Worm (Caenorhabditis elegans) whole organism, mixed stage, embryonic: ENCODE results near the gene kgb-2.

ENCODE experiments used
- M03D4.4 ChIP-seq: sonication (generic microtip); optimal IDR thresholded peaks from 2 replicates; lab custom pipeline; 2017; ENCODE audit warnings: mild to moderate bottlenecking, missing genetic modification characterization, missing compliant biosample characterization
- bed-3 ChIP-seq: fragments of 200-800 bp; sonication (Bioruptor generic); optimal IDR thresholded peaks from 3 replicates; lab custom pipeline; 2018; ENCODE audit warnings: mild to moderate bottlenecking, missing genetic modification characterization, moderate library complexity, missing compliant biosample characterization
- blmp-1 ChIP-seq: fragments of 150-350 bp; optimal IDR thresholded peaks from 2 replicates; lab custom pipeline; 2014; ENCODE audit warnings: missing biosample characterization, missing genetic modification characterization
- ceh-39 ChIP-seq: fragments of 150-350 bp; optimal IDR thresholded peaks from 2 replicates; lab custom pipeline; 2014; ENCODE audit warnings: missing biosample characterization, missing genetic modification characterization
- ceh-43 ChIP-seq: fragments of 200-800 bp; sonication (Bioruptor generic); optimal IDR thresholded peaks from 2 replicates; lab custom pipeline; 2018; ENCODE audit warnings: mild to moderate bottlenecking, missing genetic modification characterization, moderate library complexity, missing compliant biosample characterization
- ceh-83 ChIP-seq: fragments of 200-800 bp; sonication (Bioruptor generic); optimal IDR thresholded peaks from 2 replicates; lab custom pipeline; 2018; ENCODE audit warnings: mild to moderate bottlenecking, missing genetic modification characterization, missing compliant biosample characterization
- ces-1 ChIP-seq: fragments of 150-350 bp; optimal IDR thresholded peaks from 2 replicates; lab custom pipeline; 2014; ENCODE audit warnings: missing biosample characterization, missing genetic modification reagents, missing genetic modification characterization
- cnd-1 ChIP-seq: fragments of 200-800 bp; sonication (Bioruptor generic); optimal IDR thresholded peaks from 2 replicates; lab custom pipeline; 2018; ENCODE audit warnings: mild to moderate bottlenecking, missing genetic modification characterization, missing compliant biosample characterization
- drap-1 ChIP-seq: fragments of 200-800 bp; sonication (Bioruptor generic); optimal IDR thresholded peaks from 3 replicates; lab custom pipeline; 2018; ENCODE audit warnings: mild to moderate bottlenecking, missing genetic modification characterization, missing compliant biosample characterization
- elt-1 ChIP-seq: sonication (generic microtip); optimal IDR thresholded peaks from 2 replicates; lab custom pipeline; 2017; ENCODE audit warnings: missing genetic modification characterization, mild to moderate bottlenecking, missing compliant biosample characterization, antibody characterized with exemption, moderate library complexity, borderline replicate concordance; ENCODE audit not compliant: insufficient read depth
- flh-1 ChIP-seq: fragments of 200-800 bp; sonication (Bioruptor generic); optimal IDR thresholded peaks from 2 replicates; lab custom pipeline; 2018; ENCODE audit warnings: mild to moderate bottlenecking, missing genetic modification characterization, moderate library complexity, missing compliant biosample characterization
- ham-2 ChIP-seq: fragments of 200-800 bp; sonication (Bioruptor generic); optimal IDR thresholded peaks from 2 replicates; lab custom pipeline; 2018; ENCODE audit warnings: mild to moderate bottlenecking, missing genetic modification characterization, missing compliant biosample characterization
- hlh-1 ChIP-seq: fragments of 150-350 bp; optimal IDR thresholded peaks from 2 replicates; lab custom pipeline; 2014; ENCODE audit warnings: missing biosample characterization, missing genetic modification reagents, missing genetic modification characterization
- lin-13 ChIP-seq: fragments of 150-350 bp; optimal IDR thresholded peaks from 2 replicates; lab custom pipeline; 2014; ENCODE audit warnings: missing biosample characterization, missing genetic modification characterization
- lin-32 ChIP-seq: fragments of 200-800 bp; sonication (Bioruptor generic); optimal IDR thresholded peaks from 2 replicates; lab custom pipeline; 2018; ENCODE audit warnings: mild to moderate bottlenecking, missing genetic modification characterization, missing compliant biosample characterization
- lsy-2 ChIP-seq: fragments of 150-350 bp; optimal IDR thresholded peaks from 2 replicates; lab custom pipeline; 2014; ENCODE audit warnings: missing biosample characterization, missing genetic modification characterization
- mab-5 ChIP-seq: fragments of 150-350 bp; optimal IDR thresholded peaks from 2 replicates; lab custom pipeline; 2014; ENCODE audit warnings: missing biosample characterization, missing genetic modification characterization
- mep-1 ChIP-seq: fragments of 150-350 bp; optimal IDR thresholded peaks from 2 replicates; lab custom pipeline; 2017; ENCODE audit warnings: missing biosample characterization, missing genetic modification reagents, missing genetic modification characterization, inconsistent platforms
- mls-2 ChIP-seq: sonication (generic microtip); optimal IDR thresholded peaks from 2 replicates; lab custom pipeline; 2016; ENCODE audit warnings: mild to moderate bottlenecking, missing genetic modification characterization, moderate library complexity, missing compliant biosample characterization
- nhr-12 ChIP-seq: fragments of 150-350 bp; optimal IDR thresholded peaks from 2 replicates; lab custom pipeline; 2014; ENCODE audit warnings: missing biosample characterization, missing genetic modification characterization
- nhr-2 ChIP-seq: fragments of 150-350 bp; optimal IDR thresholded peaks from 2 replicates; lab custom pipeline; 2014; ENCODE audit warnings: missing biosample characterization, missing genetic modification characterization
- nhr-237 ChIP-seq: fragments of 150-350 bp; optimal IDR thresholded peaks from 2 replicates; lab custom pipeline; 2014; ENCODE audit warnings: missing biosample characterization, missing genetic modification characterization
- pha-4 ChIP-seq: fragments of 150-350 bp; optimal IDR thresholded peaks from 2 replicates; lab custom pipeline; 2018; ENCODE audit warnings: missing biosample characterization, missing genetic modification reagents, missing genetic modification characterization
- sem-2 ChIP-seq: fragments of 200-800 bp; sonication (Bioruptor generic); optimal IDR thresholded peaks from 2 replicates; lab custom pipeline; 2018; ENCODE audit warnings: mild to moderate bottlenecking, missing genetic modification characterization, missing compliant biosample characterization
- sptf-1 ChIP-seq: sonication (generic microtip); optimal IDR thresholded peaks from 2 replicates; lab custom pipeline; 2017; ENCODE audit warnings: mild to moderate bottlenecking, missing genetic modification characterization, moderate library complexity, missing compliant biosample characterization
- unc-120 ChIP-seq: sonication (generic microtip); optimal IDR thresholded peaks from 2 replicates; lab custom pipeline; 2017; ENCODE audit warnings: missing genetic modification characterization, missing compliant biosample characterization; ENCODE audit not compliant: poor library complexity, severe bottlenecking
- unc-39 ChIP-seq: fragments of 150-350 bp; optimal IDR thresholded peaks from 2 replicates; lab custom pipeline; 2014; ENCODE audit warnings: missing biosample characterization, missing genetic modification characterization
- unc-62 ChIP-seq: fragments of 150-350 bp; optimal IDR thresholded peaks from 2 replicates; lab custom pipeline; 2014; ENCODE audit warnings: missing biosample characterization, missing genetic modification reagents, missing genetic modification characterization
- zip-8 ChIP-seq: fragments of 150-350 bp; optimal IDR thresholded peaks from 2 replicates; lab custom pipeline; 2014; ENCODE audit warnings: missing biosample characterization, missing genetic modification characterization
- ztf-11 ChIP-seq: fragments of 150-350 bp; optimal IDR thresholded peaks from 2 replicates; lab custom pipeline; 2014; ENCODE audit warnings: missing biosample characterization, missing genetic modification characterization

The kgb-2 gene

ce11 chrIV:3646338-3647154 is 40.0 kb downstream of the kgb-2 start:
- no peak for TF ChIP-seq ztf-11
- no peak for TF ChIP-seq hlh-1 (tag; lab: Kevin White, UChicago)
- TF ChIP-seq blmp-1: no peak
- no peak for TF ChIP-seq nhr-237 (tag; lab: Kevin White, UChicago)
- no peak for TF ChIP-seq ces-1 (GFP tag; lab: Kevin White, UChicago)
- no peak for TF ChIP-seq unc-39
- TF ChIP-seq pha-4 (tag; lab: Kevin White, UChicago): no peak
- TF ChIP-seq lin-32: no peak
- TF ChIP-seq mep-1: no peak
- TF ChIP-seq flh-1 (GFP tag; lab: Kevin White, UChicago): no peak
- no peak for TF ChIP-seq ham-2
- TF ChIP-seq zip-8 (tag; lab: Kevin White, UChicago): no peak
- TF ChIP-seq ceh-43: no peak
- TF ChIP-seq cnd-1 (tag; lab: Kevin White, UChicago): no peak

ce11 chrIV:3647551-3647950 is 41.0 kb downstream of the kgb-2 start:
- peak; percentile 59 for TF ChIP-seq unc-120 (tag; lab: Kevin White, UChicago)
- TF ChIP-seq hlh-1 (tag; lab: Kevin White, UChicago): peak; percentile 52
- no peak for TF ChIP-seq sptf-1 (tag; lab: Kevin White, UChicago)
- no peak for TF ChIP-seq lin-13 (tag; lab: Kevin White, UChicago)

- no peak for TF ChIP-seq unc-120 (tag; lab: Kevin White, UChicago)
- TF ChIP-seq nhr-2: no peak
- no peak for TF ChIP-seq lsy-2 (tag; lab: Kevin White, UChicago)
- peak; percentile 6 for TF ChIP-seq M03D4.4 (tag; lab: Kevin White, UChicago)
- peak; percentile 15 for TF ChIP-seq ham-2
- no peak for TF ChIP-seq drap-1 (GFP tag; lab: Kevin White, UChicago)
- TF ChIP-seq bed-3 (GFP tag; lab: Kevin White, UChicago): no peak
- no peak for TF ChIP-seq ceh-39
- TF ChIP-seq hlh-1 (tag; lab: Kevin White, UChicago): no peak
- no peak for TF ChIP-seq nhr-12 (tag; lab: Kevin White, UChicago)
- TF ChIP-seq mep-1: no peak
- no peak for TF ChIP-seq elt-1 (tag; lab: Kevin White, UChicago)
- TF ChIP-seq mab-5: no peak
- TF ChIP-seq pha-4 (tag; lab: Kevin White, UChicago): no peak
These were observed 42.2 kb downstream of the kgb-2 start, which contains the start of gene CC8.2 for ce11 chrIV:3648634-3649240. TSS of gene CC8.2 (minus strand) at chrIV:3648684.

DNA sequence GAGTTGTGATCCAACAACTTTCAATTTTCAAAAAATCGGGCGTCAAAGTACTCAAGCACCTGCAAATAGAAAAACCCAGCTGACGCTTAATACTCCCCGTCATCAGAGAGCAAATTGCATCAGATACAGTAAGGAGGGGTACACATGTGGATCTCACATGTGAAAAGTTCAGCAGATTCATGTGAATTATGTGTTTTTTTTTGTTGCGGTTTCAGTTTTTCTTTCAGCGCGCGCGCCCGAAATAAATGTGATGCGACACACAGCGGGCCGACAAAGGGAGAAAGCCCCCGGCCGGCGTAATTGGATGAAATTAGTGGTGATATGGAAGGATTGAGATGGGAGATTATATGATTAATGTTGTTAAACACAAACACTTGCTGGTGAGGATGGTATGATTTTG is 45.6 kb downstream of the kgb-2 start:
- TF ChIP-seq blmp-1 (no peak), ceh-43 (no peak), sem-2 (GFP tag; lab: Kevin White, UChicago) (no peak), ces-1 (GFP tag; lab: Kevin White, UChicago) (no peak), unc-120 (tag; lab: Kevin White, UChicago) (no peak), mab-5 (no peak), pha-4 (tag; lab: Kevin White, UChicago) (no peak), drap-1 (GFP tag; lab: Kevin White, UChicago) (no peak), lin-13 (tag; lab: Kevin White, UChicago) (no peak), nhr-237 (tag; lab: Kevin White, UChicago) (no peak), unc-62 (GFP tag; lab: Kevin White, UChicago) (no peak), ceh-83 (no peak), nhr-2 (no peak), hlh-1 (tag; lab: Kevin White, UChicago) (no peak), ztf-11 (no peak), ham-2 (no peak), sptf-1 (tag; lab: Kevin White, UChicago) (no peak), mls-2 (tag; lab: Kevin White, UChicago) (no peak), M03D4.4 (tag; lab: Kevin White, UChicago) (no peak)
- TF ChIP-seq, all 35 proteins: peak for 0
